Fruit fly (Drosophila melanogaster) whole organism, embryonic: ENCODE data around the gene CG42869.

Source experiments
- Bgb ChIP-seq: fragments of 200-800 bp; sonication (Bioruptor generic); IDR thresholded peaks from 2 replicates; pipeline ENCODE4 v1.3.6; 2022; ENCODE audit warnings: missing biosample characterization, missing genetic modification characterization; ENCODE audit not compliant: partially characterized antibody
- C15 ChIP-seq: fragments of 200-800 bp; sonication (Bioruptor generic); IDR thresholded peaks from 3 replicates; pipeline ENCODE4 v1.3.6; 2022; ENCODE audit warnings: missing biosample characterization, missing genetic modification characterization
- CG10321 ChIP-seq: fragments of 200-800 bp; sonication (Bioruptor generic); IDR thresholded peaks from 2 replicates; pipeline ENCODE4 v1.3.6; 2022; ENCODE audit warnings: missing biosample characterization, missing genetic modification characterization
- CG12236 ChIP-seq: fragments of 200-800 bp; sonication (Bioruptor generic); optimal IDR thresholded peaks from 2 replicates; lab custom pipeline; 2016; ENCODE audit warnings: missing biosample characterization, missing genetic modification characterization
- CG13287 ChIP-seq: fragments of 200-800 bp; sonication (Bioruptor generic); IDR thresholded peaks from 2 replicates; pipeline ENCODE4 v1.3.6; 2022; ENCODE audit warnings: missing biosample characterization, missing genetic modification characterization; ENCODE audit not compliant: partially characterized antibody
- CG14441 ChIP-seq: fragments of 200-800 bp; sonication (Bioruptor generic); IDR thresholded peaks from 2 replicates; pipeline ENCODE4 v1.3.6; 2022; ENCODE audit warnings: missing biosample characterization, missing genetic modification characterization
- CG14667 ChIP-seq: fragments of 200-800 bp; sonication (Bioruptor generic); IDR thresholded peaks from 2 replicates; pipeline ENCODE4 v1.3.6; 2022; ENCODE audit warnings: missing biosample characterization, missing genetic modification characterization
- CG17359 ChIP-seq: fragments of 200-800 bp; sonication (Bioruptor generic); optimal IDR thresholded peaks from 3 replicates; lab custom pipeline; 2018; ENCODE audit warnings: missing biosample characterization, mild to moderate bottlenecking, missing genetic modification characterization, moderate library complexity
- CG2129 ChIP-seq: fragments of 200-800 bp; sonication (Bioruptor generic); IDR thresholded peaks from 2 replicates; pipeline ENCODE4 v1.3.6; 2022; ENCODE audit warnings: missing biosample characterization, missing genetic modification characterization; ENCODE audit not compliant: partially characterized antibody
- CG2889 ChIP-seq: fragments of 200-800 bp; sonication (Bioruptor generic); IDR thresholded peaks from 3 replicates; pipeline ENCODE4 v1.3.6; 2022; ENCODE audit warnings: missing biosample characterization, missing genetic modification characterization
- CG31441 ChIP-seq: fragments of 200-800 bp; sonication (Bioruptor generic); IDR thresholded peaks from 2 replicates; pipeline ENCODE4 v1.3.6; 2022; ENCODE audit warnings: missing biosample characterization, missing genetic modification characterization
- CG33557 ChIP-seq: fragments of 200-800 bp; sonication (Bioruptor generic); optimal IDR thresholded peaks from 2 replicates; lab custom pipeline; 2019; ENCODE audit warnings: missing biosample characterization, mild to moderate bottlenecking, missing genetic modification characterization, moderate library complexity
- CG5180 ChIP-seq: fragments of 200-800 bp; sonication (Bioruptor generic); optimal IDR thresholded peaks from 3 replicates; lab custom pipeline; 2017; ENCODE audit warnings: missing biosample characterization, missing genetic modification characterization, mild to moderate bottlenecking, moderate library complexity, missing genetic modification reagents
- CG6765 ChIP-seq: fragments of 200-800 bp; sonication (Bioruptor generic); optimal IDR thresholded peaks from 3 replicates; lab custom pipeline; 2017; ENCODE audit warnings: missing biosample characterization, mild to moderate bottlenecking, missing genetic modification characterization
- CG7987 ChIP-seq: fragments of 200-800 bp; sonication (Bioruptor generic); optimal IDR thresholded peaks from 2 replicates; lab custom pipeline; 2018; ENCODE audit warnings: missing biosample characterization, mild to moderate bottlenecking, missing genetic modification characterization, moderate library complexity
- CG8765 ChIP-seq: fragments of 200-800 bp; sonication (Bioruptor generic); IDR thresholded peaks from 2 replicates; pipeline ENCODE4 v1.3.6; 2022; ENCODE audit warnings: missing biosample characterization, missing genetic modification characterization
- CkIIα-i1 ChIP-seq: fragments of 200-800 bp; sonication (Bioruptor generic); IDR thresholded peaks from 2 replicates; pipeline ENCODE4 v1.3.6; 2022; ENCODE audit warnings: missing biosample characterization, missing genetic modification characterization
- Dek ChIP-seq: fragments of 200-800 bp; sonication (Bioruptor generic); optimal IDR thresholded peaks from 3 replicates; lab custom pipeline; 2019; ENCODE audit warnings: missing biosample characterization, mild to moderate bottlenecking, missing genetic modification characterization, moderate library complexity
- Dfd ChIP-seq, 2 experiments: fragments of >200 bp; optimal IDR thresholded peaks; 2 replicates each; lab custom pipeline; 2017; ENCODE audit warnings: missing biosample characterization in 2 of 2, missing genetic modification characterization in 2 of 2
- Dip3 ChIP-seq: fragments of 200-800 bp; sonication (Bioruptor generic); optimal IDR thresholded peaks from 3 replicates; lab custom pipeline; 2016; ENCODE audit warnings: missing biosample characterization, missing genetic modification characterization
- Elba2 ChIP-seq: fragments of 200-800 bp; sonication (Bioruptor generic); optimal IDR thresholded peaks from 3 replicates; lab custom pipeline; 2016; ENCODE audit warnings: missing biosample characterization, missing genetic modification characterization
- Gug ChIP-seq: fragments of 200-800 bp; sonication (Bioruptor generic); IDR thresholded peaks from 4 replicates; pipeline ENCODE4 v1.3.6; 2022; ENCODE audit warnings: missing biosample characterization, missing genetic modification characterization
- HLH54F ChIP-seq: fragments of 200-800 bp; sonication (Bioruptor generic); optimal IDR thresholded peaks from 3 replicates; lab custom pipeline; 2016; ENCODE audit warnings: missing biosample characterization, missing genetic modification characterization
- Hr3 ChIP-seq: fragments of 200-800 bp; sonication (Bioruptor generic); optimal IDR thresholded peaks from 3 replicates; lab custom pipeline; 2016; ENCODE audit warnings: missing biosample characterization, missing genetic modification characterization
- Hr39 ChIP-seq: fragments of >200 bp; optimal IDR thresholded peaks from 2 replicates; lab custom pipeline; 2017
- Hr78 ChIP-seq, 2 experiments: fragments of 200-800 bp in 1 of 2; fragments of >200 bp in 1 of 2; sonication (Bioruptor generic) in 1 of 2; optimal IDR thresholded peaks; 2 replicates each; lab custom pipeline; 2017 to 2019; ENCODE audit warnings: missing biosample characterization in 2 of 2, missing genetic modification characterization in 2 of 2, mild to moderate bottlenecking in 1 of 2, moderate library complexity in 1 of 2
- Max ChIP-seq: fragments of 200-800 bp; sonication (Bioruptor generic); optimal IDR thresholded peaks from 2 replicates; lab custom pipeline; 2016; ENCODE audit warnings: missing biosample characterization, mild to moderate bottlenecking, missing genetic modification characterization
- PHDP ChIP-seq: fragments of 200-800 bp; sonication (Bioruptor generic); optimal IDR thresholded peaks from 3 replicates; lab custom pipeline; 2018; ENCODE audit warnings: missing biosample characterization, mild to moderate bottlenecking, missing genetic modification characterization, moderate library complexity
- Poxn ChIP-seq: fragments of 200-800 bp; sonication (Bioruptor generic); IDR thresholded peaks from 2 replicates; pipeline ENCODE4 v1.3.6; 2022; ENCODE audit warnings: missing biosample characterization, missing genetic modification characterization
- Rx ChIP-seq: fragments of 200-800 bp; sonication (Bioruptor generic); IDR thresholded peaks from 2 replicates; pipeline ENCODE4 v1.3.6; 2022; ENCODE audit warnings: missing biosample characterization, missing genetic modification characterization
- Tbp ChIP-seq: fragments of >200 bp; optimal IDR thresholded peaks from 2 replicates; lab custom pipeline; 2018; ENCODE audit warnings: missing biosample characterization, missing genetic modification characterization
- Xbp1 ChIP-seq: fragments of 200-800 bp; sonication (Bioruptor generic); optimal IDR thresholded peaks from 3 replicates; lab custom pipeline; 2016; ENCODE audit warnings: missing biosample characterization, mild to moderate bottlenecking, missing genetic modification characterization
- Xrp1 ChIP-seq: fragments of 200-800 bp; sonication (Bioruptor generic); IDR thresholded peaks from 2 replicates; pipeline ENCODE4 v1.3.6; 2022; ENCODE audit warnings: missing biosample characterization, missing genetic modification characterization
- ase ChIP-seq: fragments of 200-800 bp; sonication (Bioruptor generic); IDR thresholded peaks from 3 replicates; pipeline ENCODE4 v1.3.6; 2022; ENCODE audit warnings: missing biosample characterization, missing genetic modification characterization
- ato ChIP-seq: fragments of 200-800 bp; sonication (Bioruptor generic); IDR thresholded peaks from 2 replicates; pipeline ENCODE4 v1.3.6; 2022; ENCODE audit warnings: missing biosample characterization, missing genetic modification characterization; ENCODE audit not compliant: partially characterized antibody
- corto ChIP-seq: fragments of 200-800 bp; sonication (Bioruptor generic); optimal IDR thresholded peaks from 2 replicates; lab custom pipeline; 2016; ENCODE audit warnings: missing biosample characterization, mild to moderate bottlenecking, missing genetic modification characterization, moderate library complexity
- dan ChIP-seq: fragments of 200-800 bp; sonication (Bioruptor generic); IDR thresholded peaks from 2 replicates; pipeline ENCODE4 v1.3.6; 2022; ENCODE audit warnings: missing biosample characterization, missing genetic modification characterization
- disco-r ChIP-seq: fragments of 200-800 bp; sonication (Bioruptor generic); optimal IDR thresholded peaks from 2 replicates; lab custom pipeline; 2016; ENCODE audit warnings: missing biosample characterization, missing genetic modification characterization
- dysf ChIP-seq: fragments of 200-800 bp; sonication (Bioruptor generic); IDR thresholded peaks from 3 replicates; pipeline ENCODE4 v1.3.6; 2022; ENCODE audit warnings: missing biosample characterization, missing genetic modification characterization
- eve ChIP-seq, 2 experiments: fragments of >200 bp; optimal IDR thresholded peaks; 2 replicates each; lab custom pipeline; 2017; ENCODE audit warnings: missing biosample characterization in 2 of 2, missing genetic modification characterization in 2 of 2
- gt ChIP-seq: fragments of 200-800 bp; sonication (Bioruptor generic); IDR thresholded peaks from 2 replicates; pipeline ENCODE4 v1.3.6; 2022; ENCODE audit warnings: missing biosample characterization, missing genetic modification characterization
- hbn ChIP-seq: fragments of 200-800 bp; sonication (Bioruptor generic); IDR thresholded peaks from 2 replicates; pipeline ENCODE4 v1.3.6; 2022; ENCODE audit warnings: missing biosample characterization, missing genetic modification characterization; ENCODE audit not compliant: partially characterized antibody
- hth ChIP-seq: fragments of >200 bp; optimal IDR thresholded peaks from 2 replicates; lab custom pipeline; 2017; ENCODE audit warnings: inconsistent platforms
- mld ChIP-seq: fragments of 200-800 bp; sonication (Bioruptor generic); IDR thresholded peaks from 3 replicates; pipeline ENCODE4 v1.3.6; 2022; ENCODE audit warnings: missing biosample characterization, missing genetic modification characterization; ENCODE audit not compliant: partially characterized antibody
- otp ChIP-seq: fragments of 200-800 bp; sonication (Bioruptor generic); IDR thresholded peaks from 3 replicates; pipeline ENCODE4, ENCODE4 v1.3.6; 2022; ENCODE audit warnings: missing biosample characterization, missing genetic modification characterization
- pan ChIP-seq, 4 experiments: fragments of >200 bp in 3 of 4; fragments of 200-800 bp in 1 of 4; sonication (Bioruptor generic) in 1 of 4; optimal IDR thresholded peaks in 3 of 4; IDR thresholded peaks in 1 of 4; 2 replicates each; pipeline versions ENCODE4 v1.3.6 to Lab custom; 2017 to 2022; ENCODE audit warnings: missing biosample characterization in 2 of 4, missing genetic modification characterization in 2 of 4, mixed read lengths in 1 of 4
- peb ChIP-seq: fragments of 200-800 bp; sonication (Bioruptor generic); IDR thresholded peaks from 2 replicates; pipeline ENCODE4 v1.3.6; 2022; ENCODE audit warnings: missing biosample characterization, missing genetic modification characterization
- run ChIP-seq: fragments of 200-800 bp; sonication (Bioruptor generic); optimal IDR thresholded peaks from 3 replicates; lab custom pipeline; 2018; ENCODE audit warnings: missing biosample characterization, mild to moderate bottlenecking, missing genetic modification characterization
- seq ChIP-seq: fragments of 200-800 bp; sonication (Bioruptor generic); IDR thresholded peaks from 2 replicates; pipeline ENCODE4 v1.3.6; 2022; ENCODE audit warnings: missing biosample characterization, missing genetic modification characterization
- shn ChIP-seq: fragments of 200-800 bp; sonication (Bioruptor generic); optimal IDR thresholded peaks from 3 replicates; lab custom pipeline; 2016; ENCODE audit warnings: missing biosample characterization, missing genetic modification characterization
- sisA ChIP-seq: fragments of 200-800 bp; sonication (Bioruptor generic); IDR thresholded peaks from 2 replicates; pipeline ENCODE4 v1.3.6; 2022; ENCODE audit warnings: missing biosample characterization, missing genetic modification characterization
- slp2 ChIP-seq: fragments of 200-800 bp; sonication (Bioruptor generic); optimal IDR thresholded peaks from 2 replicates; lab custom pipeline; 2016; ENCODE audit warnings: missing biosample characterization, missing genetic modification characterization

The CG42869 gene

DNA sequence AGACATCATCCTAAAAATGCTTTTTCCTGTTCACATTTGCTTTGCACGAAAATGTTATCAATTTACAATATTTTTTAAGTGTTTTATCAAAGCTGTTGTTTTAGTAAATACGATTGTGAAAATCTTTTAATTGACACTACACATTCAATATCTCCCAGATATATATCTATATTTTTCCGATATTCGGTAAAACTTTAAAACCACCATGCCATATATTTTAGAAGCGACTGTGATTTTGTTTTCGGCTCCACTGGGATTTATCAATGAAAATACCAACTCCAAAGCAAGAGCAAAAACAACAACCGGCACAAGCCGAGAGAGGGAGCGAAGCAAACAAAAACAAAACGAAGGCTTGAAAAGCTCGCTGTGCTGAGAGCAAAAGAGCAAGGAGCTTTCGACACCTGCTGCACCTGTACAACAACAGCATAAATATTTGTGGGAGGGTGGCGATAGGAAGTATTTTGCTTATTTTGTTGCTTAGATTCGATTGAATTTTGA lies 16.7 kb downstream of the CG42869 start (continued):
- no peak for TF ChIP-seq slp2 (GFP tag; lab: Kevin White, UChicago)
- TF ChIP-seq Hr3 (GFP tag; lab: Kevin White, UChicago), result no peak
- no peak for TF ChIP-seq hbn
- no peak for TF ChIP-seq Gug
- TF ChIP-seq C15, result no peak
- TF ChIP-seq corto (GFP tag; lab: Kevin White, UChicago), result no peak
- TF ChIP-seq HLH54F, result peak; percentile 13
- no peak for TF ChIP-seq peb (GFP tag; lab: Robert Waterston, UW)
- no peak for TF ChIP-seq sisA (GFP tag; lab: Robert Waterston, UW)
- no peak for TF ChIP-seq Rx (GFP tag; lab: Robert Waterston, UW)
- TF ChIP-seq CG8765 (GFP tag; lab: Robert Waterston, UW), result no peak
- no peak for TF ChIP-seq CG10321 (GFP tag; lab: Robert Waterston, UW)
- TF ChIP-seq CkIIα-i1, result no peak
- TF ChIP-seq Bgb (GFP tag; lab: Robert Waterston, UW), result no peak
- TF ChIP-seq ase (GFP tag; lab: Robert Waterston, UW), result peak; percentile 57; the same call in 2 of the 3 replicates
- peak; percentile 44 for TF ChIP-seq Xbp1 (GFP tag; lab: Kevin White, UChicago)
- TF ChIP-seq Hr39 (lab: Kevin White, UChicago), result no peak
- TF ChIP-seq dysf (GFP tag; lab: Robert Waterston, UW), result peak; percentile 45; the same call in 1 of the 3 replicates
- TF ChIP-seq dan (GFP tag; lab: Robert Waterston, UW), result no peak
- TF ChIP-seq CG2129 (GFP tag; lab: Robert Waterston, UW), result no peak
- TF ChIP-seq CG5180, result no peak
- no peak for TF ChIP-seq otp (GFP tag; lab: Robert Waterston, UW)
- no peak for TF ChIP-seq shn (GFP tag; lab: Kevin White, UChicago)
- TF ChIP-seq Poxn (GFP tag; lab: Robert Waterston, UW), result no peak
- TF ChIP-seq CG2889 (GFP tag; lab: Robert Waterston, UW), result no peak
- no peak for TF ChIP-seq Elba2
- no peak for TF ChIP-seq Tbp (GFP tag; lab: Kevin White, UChicago)
- TF ChIP-seq seq (GFP tag; lab: Robert Waterston, UW), result no peak
- TF ChIP-seq eve (GFP tag; optimal IDR thresholded peaks at IDR 0.05; lab: Kevin White, UChicago), result no peak
- TF ChIP-seq Dfd (GFP tag; optimal IDR thresholded peaks at IDR 0.05; lab: Kevin White, UChicago), result no peak
- no peak for TF ChIP-seq disco-r (GFP tag; lab: Kevin White, UChicago)
- no peak for TF ChIP-seq mld (GFP tag; lab: Robert Waterston, UW)
- no peak for TF ChIP-seq Dek (tag; lab: Kevin White, UChicago)
- peak; percentile 57 for TF ChIP-seq CG17359
- TF ChIP-seq CG7987 (GFP tag; lab: Kevin White, UChicago), result no peak
- TF ChIP-seq pan (optimal IDR thresholded peaks at IDR 0.05; lab: Kevin White, UChicago), result no peak
- peak in 1 of 2 experiments; percentile 41 for TF ChIP-seq pan (GFP tag; optimal IDR thresholded peaks at IDR 0.05 in 1 of 2, IDR thresholded peaks at IDR 0.05 in 1 of 2)
- peak; percentile 73 for TF ChIP-seq CG31441
- no peak for TF ChIP-seq ato (GFP tag; lab: Robert Waterston, UW)
- no peak for TF ChIP-seq CG14667 (GFP tag; lab: Robert Waterston, UW)
- TF ChIP-seq Max (GFP tag; lab: Kevin White, UChicago), result no peak
- no peak for TF ChIP-seq gt
- TF ChIP-seq CG33557 (GFP tag; lab: Kevin White, UChicago), result no peak
- peak; percentile 52; the same call in 1 of the 2 replicates for TF ChIP-seq CG14441
- no peak for TF ChIP-seq Hr78 (GFP tag; optimal IDR thresholded peaks at IDR 0.05; lab: Kevin White, UChicago)
- TF ChIP-seq Dip3 (GFP tag; lab: Kevin White, UChicago), result peak; percentile 26
- TF ChIP-seq Xrp1 (GFP tag; lab: Robert Waterston, UW), result no peak
- TF ChIP-seq CG13287 (GFP tag; lab: Robert Waterston, UW), result no peak
- peak; percentile 34 for TF ChIP-seq run (tag; lab: Kevin White, UChicago)
- TF ChIP-seq PHDP (tag; lab: Kevin White, UChicago), result peak; percentile 67
- TF ChIP-seq CG6765 (GFP tag; lab: Kevin White, UChicago), result no peak
- no peak for TF ChIP-seq CG12236 (GFP tag; lab: Kevin White, UChicago)
- no peak for TF ChIP-seq hth (lab: Kevin White, UChicago)
